Fruit fly (Drosophila melanogaster) whole organism, embryonic: ENCODE measurements around the gene CG13796.
A peak's percentile ranks its signal among the peaks of the same experiment; 100 is the strongest.

ENCODE experiments used
- CG10147 ChIP-seq: fragments of 200-800 bp; sonication (Bioruptor generic); optimal IDR thresholded peaks from 2 replicates; lab custom pipeline; 2019; ENCODE audit warnings: missing biosample characterization, mild to moderate bottlenecking, missing genetic modification characterization, moderate library complexity
- CG10431 ChIP-seq: fragments of 200-800 bp; sonication (Bioruptor generic); optimal IDR thresholded peaks from 3 replicates; lab custom pipeline; 2018; ENCODE audit warnings: missing biosample characterization, mild to moderate bottlenecking, missing genetic modification characterization
- CG10959 ChIP-seq: fragments of 200-800 bp; sonication (Bioruptor generic); IDR thresholded peaks from 2 replicates; pipeline ENCODE4 v1.3.6; 2022; ENCODE audit warnings: missing biosample characterization, missing genetic modification characterization
- CG10979 ChIP-seq: fragments of 200-800 bp; sonication (Bioruptor generic); optimal IDR thresholded peaks from 2 replicates; lab custom pipeline; 2018; ENCODE audit warnings: missing biosample characterization, mild to moderate bottlenecking, missing genetic modification characterization, moderate library complexity
- CG11456 ChIP-seq: fragments of 200-800 bp; sonication (Bioruptor generic); IDR thresholded peaks from 3 replicates; pipeline ENCODE4 v1.3.6; 2022; ENCODE audit warnings: missing biosample characterization, missing genetic modification characterization
- CG11560 ChIP-seq: fragments of 200-800 bp; sonication (Bioruptor generic); IDR thresholded peaks from 3 replicates; pipeline ENCODE4 v1.3.6; 2022; ENCODE audit warnings: missing biosample characterization, missing genetic modification characterization
- CG14014 ChIP-seq: fragments of 200-800 bp; sonication (Bioruptor generic); IDR thresholded peaks from 2 replicates; pipeline ENCODE4 v1.3.6; 2022; ENCODE audit warnings: missing biosample characterization, missing genetic modification characterization
- CG1647 ChIP-seq: fragments of 200-800 bp; sonication (Bioruptor generic); optimal IDR thresholded peaks from 3 replicates; lab custom pipeline; 2016; ENCODE audit warnings: missing biosample characterization, missing genetic modification characterization
- CG18764 ChIP-seq: fragments of 200-800 bp; sonication (Bioruptor generic); optimal IDR thresholded peaks from 3 replicates; lab custom pipeline; 2016; ENCODE audit warnings: missing biosample characterization, missing genetic modification characterization
- CG2202 ChIP-seq: fragments of 200-800 bp; sonication (Bioruptor generic); optimal IDR thresholded peaks from 2 replicates; lab custom pipeline; 2018; ENCODE audit warnings: missing biosample characterization, mild to moderate bottlenecking, missing genetic modification characterization
- CG2678 ChIP-seq: fragments of 200-800 bp; sonication (Bioruptor generic); optimal IDR thresholded peaks from 3 replicates; lab custom pipeline; 2019; ENCODE audit warnings: missing biosample characterization, mild to moderate bottlenecking, missing genetic modification characterization, moderate library complexity
- CG3065 ChIP-seq: fragments of 200-800 bp; sonication (Bioruptor generic); optimal IDR thresholded peaks from 2 replicates; lab custom pipeline; 2016; ENCODE audit warnings: missing biosample characterization, missing genetic modification characterization
- CG3163 ChIP-seq: fragments of 200-800 bp; sonication (Bioruptor generic); optimal IDR thresholded peaks from 3 replicates; lab custom pipeline; 2016; ENCODE audit warnings: missing biosample characterization, missing genetic modification characterization
- CG4282 ChIP-seq: fragments of 200-800 bp; sonication (Bioruptor generic); optimal IDR thresholded peaks from 2 replicates; lab custom pipeline; 2016; ENCODE audit warnings: missing biosample characterization, missing genetic modification characterization
- CG6689 ChIP-seq: fragments of 200-800 bp; sonication (Bioruptor generic); IDR thresholded peaks from 2 replicates; pipeline ENCODE4 v1.3.6; 2022; ENCODE audit warnings: missing biosample characterization, missing genetic modification characterization
- CG6791 ChIP-seq: fragments of 200-800 bp; sonication (Bioruptor generic); IDR thresholded peaks from 3 replicates; pipeline ENCODE4 v1.3.6; 2022; ENCODE audit warnings: missing biosample characterization, missing genetic modification characterization; ENCODE audit not compliant: partially characterized antibody
- CG6854 ChIP-seq: fragments of 200-800 bp; sonication (Bioruptor generic); optimal IDR thresholded peaks from 3 replicates; lab custom pipeline; 2017; ENCODE audit warnings: missing biosample characterization, mild to moderate bottlenecking, missing genetic modification characterization
- CG7839 ChIP-seq: fragments of 200-800 bp; sonication (Bioruptor generic); optimal IDR thresholded peaks from 3 replicates; lab custom pipeline; 2018; ENCODE audit warnings: missing biosample characterization, mild to moderate bottlenecking, missing genetic modification characterization, moderate library complexity
- CG7928 ChIP-seq: fragments of 200-800 bp; sonication (Bioruptor generic); optimal IDR thresholded peaks from 2 replicates; lab custom pipeline; 2017; ENCODE audit warnings: missing biosample characterization, mild to moderate bottlenecking, missing genetic modification characterization
- CG8765 ChIP-seq: fragments of 200-800 bp; sonication (Bioruptor generic); IDR thresholded peaks from 2 replicates; pipeline ENCODE4 v1.3.6; 2022; ENCODE audit warnings: missing biosample characterization, missing genetic modification characterization
- Camta ChIP-seq: fragments of 200-800 bp; sonication (Bioruptor generic); optimal IDR thresholded peaks from 2 replicates; lab custom pipeline; 2016; ENCODE audit warnings: missing biosample characterization, missing genetic modification characterization
- CoRest ChIP-seq: fragments of 200-800 bp; sonication (Bioruptor generic); optimal IDR thresholded peaks from 3 replicates; lab custom pipeline; 2018; ENCODE audit warnings: missing biosample characterization, mild to moderate bottlenecking, missing genetic modification characterization, moderate library complexity
- CrebB ChIP-seq: fragments of 200-800 bp; sonication (Bioruptor generic); optimal IDR thresholded peaks from 3 replicates; lab custom pipeline; 2018; ENCODE audit warnings: missing biosample characterization, mild to moderate bottlenecking, missing genetic modification characterization
- Deaf1 ChIP-seq: fragments of 200-800 bp; optimal IDR thresholded peaks from 3 replicates; lab custom pipeline; 2019; ENCODE audit warnings: missing biosample characterization, mild to moderate bottlenecking, missing genetic modification characterization, moderate library complexity
- Dip2 ChIP-seq: fragments of 200-800 bp; sonication (Bioruptor generic); IDR thresholded peaks from 2 replicates; pipeline ENCODE4 v1.3.6; 2022; ENCODE audit warnings: missing biosample characterization, missing genetic modification characterization
- Ets97D ChIP-seq: fragments of 200-800 bp; sonication (Bioruptor generic); optimal IDR thresholded peaks from 3 replicates; lab custom pipeline; 2016; ENCODE audit warnings: missing biosample characterization, missing genetic modification characterization
- Fer3 ChIP-seq: fragments of 200-800 bp; sonication (Bioruptor generic); optimal IDR thresholded peaks from 2 replicates; lab custom pipeline; 2018; ENCODE audit warnings: missing biosample characterization, mild to moderate bottlenecking, missing genetic modification characterization, moderate library complexity
- GATAe ChIP-seq: fragments of 200-800 bp; sonication (Bioruptor generic); conservative IDR thresholded peaks from 2 replicates; pipeline ENCODE4 v1.3.6; 2022; ENCODE audit warnings: missing biosample characterization, missing genetic modification characterization
- Gug ChIP-seq: fragments of 200-800 bp; sonication (Bioruptor generic); IDR thresholded peaks from 4 replicates; pipeline ENCODE4 v1.3.6; 2022; ENCODE audit warnings: missing biosample characterization, missing genetic modification characterization
- HLH4C ChIP-seq: fragments of 200-800 bp; sonication (Bioruptor generic); IDR thresholded peaks from 3 replicates; pipeline ENCODE4 v1.3.6; 2022; ENCODE audit warnings: missing biosample characterization, missing genetic modification characterization; ENCODE audit not compliant: partially characterized antibody
- Hr3 ChIP-seq: fragments of 200-800 bp; sonication (Bioruptor generic); optimal IDR thresholded peaks from 3 replicates; lab custom pipeline; 2016; ENCODE audit warnings: missing biosample characterization, missing genetic modification characterization
- Lim3 ChIP-seq: fragments of 200-800 bp; sonication (Bioruptor generic); IDR thresholded peaks from 2 replicates; pipeline ENCODE4 v1.3.6; 2022; ENCODE audit warnings: missing biosample characterization, missing genetic modification characterization
- Meics ChIP-seq: fragments of 200-800 bp; sonication (Bioruptor generic); optimal IDR thresholded peaks from 2 replicates; lab custom pipeline; 2017; ENCODE audit warnings: missing biosample characterization, mild to moderate bottlenecking, missing genetic modification characterization
- Poxn ChIP-seq: fragments of 200-800 bp; sonication (Bioruptor generic); IDR thresholded peaks from 2 replicates; pipeline ENCODE4 v1.3.6; 2022; ENCODE audit warnings: missing biosample characterization, missing genetic modification characterization
- Rfx ChIP-seq: fragments of 200-800 bp; sonication (Bioruptor generic); IDR thresholded peaks from 2 replicates; pipeline ENCODE4 v1.3.6; 2022; ENCODE audit warnings: missing biosample characterization, missing genetic modification characterization
- ase ChIP-seq: fragments of 200-800 bp; sonication (Bioruptor generic); IDR thresholded peaks from 3 replicates; pipeline ENCODE4 v1.3.6; 2022; ENCODE audit warnings: missing biosample characterization, missing genetic modification characterization
- btn ChIP-seq: fragments of 200-800 bp; sonication (Bioruptor generic); optimal IDR thresholded peaks from 2 replicates; lab custom pipeline; 2016; ENCODE audit warnings: missing biosample characterization, missing genetic modification characterization
- caup ChIP-seq: fragments of 200-800 bp; sonication (Bioruptor generic); optimal IDR thresholded peaks from 3 replicates; lab custom pipeline; 2017; ENCODE audit warnings: missing biosample characterization, mild to moderate bottlenecking, missing genetic modification characterization, moderate library complexity; ENCODE audit not compliant: severe bottlenecking
- cg ChIP-seq: fragments of 200-800 bp; sonication (Bioruptor generic); optimal IDR thresholded peaks from 3 replicates; lab custom pipeline; 2019; ENCODE audit warnings: missing biosample characterization, mild to moderate bottlenecking, missing genetic modification characterization, moderate library complexity
- croc ChIP-seq: fragments of 200-800 bp; sonication (Bioruptor generic); conservative IDR thresholded peaks from 3 replicates; pipeline ENCODE4 v1.3.6; 2022; ENCODE audit warnings: missing biosample characterization, missing genetic modification characterization
- danr ChIP-seq: fragments of 200-800 bp; sonication (Bioruptor generic); IDR thresholded peaks from 2 replicates; pipeline ENCODE4 v1.3.6; 2022; ENCODE audit warnings: missing biosample characterization, missing genetic modification characterization
- fd64A ChIP-seq: fragments of 200-800 bp; sonication (Bioruptor generic); optimal IDR thresholded peaks from 3 replicates; lab custom pipeline; 2018; ENCODE audit warnings: missing biosample characterization, mild to moderate bottlenecking, missing genetic modification characterization
- gce ChIP-seq: fragments of 200-800 bp; sonication (Bioruptor generic); IDR thresholded peaks from 3 replicates; pipeline ENCODE4 v1.3.6; 2022; ENCODE audit warnings: missing biosample characterization, missing genetic modification characterization
- gro ChIP-seq: fragments of 200-800 bp; sonication (Bioruptor generic); optimal IDR thresholded peaks from 2 replicates; lab custom pipeline; 2016; ENCODE audit warnings: missing biosample characterization, missing genetic modification characterization
- gsb ChIP-seq: fragments of 200-800 bp; sonication (Bioruptor generic); IDR thresholded peaks from 2 replicates; pipeline ENCODE4 v1.3.6; 2022; ENCODE audit warnings: missing biosample characterization, missing genetic modification characterization
- ro ChIP-seq: fragments of 200-800 bp; sonication (Bioruptor generic); IDR thresholded peaks from 2 replicates; pipeline ENCODE4 v1.3.6; 2022; ENCODE audit warnings: missing biosample characterization, missing genetic modification characterization
- seq ChIP-seq: fragments of 200-800 bp; sonication (Bioruptor generic); IDR thresholded peaks from 2 replicates; pipeline ENCODE4 v1.3.6; 2022; ENCODE audit warnings: missing biosample characterization, missing genetic modification characterization
- sim ChIP-seq: fragments of 200-800 bp; sonication (Bioruptor generic); IDR thresholded peaks from 2 replicates; pipeline ENCODE4 v1.3.6; 2022; ENCODE audit warnings: missing biosample characterization, missing genetic modification characterization
- so ChIP-seq: fragments of 200-800 bp; sonication (Bioruptor generic); IDR thresholded peaks from 3 replicates; pipeline ENCODE4 v1.3.6; 2022; ENCODE audit warnings: missing biosample characterization, missing genetic modification characterization
- sr ChIP-seq: fragments of 200-800 bp; sonication (Bioruptor generic); IDR thresholded peaks from 3 replicates; pipeline ENCODE4 v1.3.6; 2022; ENCODE audit warnings: missing biosample characterization, missing genetic modification characterization
- sug ChIP-seq: fragments of 200-800 bp; optimal IDR thresholded peaks from 2 replicates; lab custom pipeline; 2019; ENCODE audit warnings: missing biosample characterization, mild to moderate bottlenecking, missing genetic modification characterization, moderate library complexity
- trh ChIP-seq: fragments of 200-800 bp; sonication (Bioruptor generic); optimal IDR thresholded peaks from 2 replicates; lab custom pipeline; 2016; ENCODE audit warnings: missing biosample characterization, missing genetic modification characterization
- twi ChIP-seq: fragments of 200-800 bp; optimal IDR thresholded peaks from 2 replicates; lab custom pipeline; 2019; ENCODE audit warnings: missing biosample characterization, mild to moderate bottlenecking, missing genetic modification characterization, moderate library complexity

CG13796 gene

dm6 chr2L:7771891-7772290 is 39.4 kb upstream of the CG13796 start:
- TF ChIP-seq CG11560 (tag; lab: Robert Waterston, UW) (0 out of 3 replicates have a peak, but pooled peaks have one; percentile 8), ro (GFP tag; lab: Robert Waterston, UW) (no peak), Meics (GFP tag; lab: Kevin White, UChicago) (no peak), CG3065 (GFP tag; lab: Kevin White, UChicago) (no peak), CG6791 (GFP tag; lab: Robert Waterston, UW) (no peak), CG2202 (no peak), Rfx (peak; percentile 5; the same call in 1 of the 2 replicates), caup (GFP tag; lab: Kevin White, UChicago) (no peak), gsb (no peak), CG3163 (GFP tag; lab: Kevin White, UChicago) (no peak), sr (0 out of 3 replicates have a peak, but pooled peaks have one; percentile 33), Fer3 (no peak), CG8765 (GFP tag; lab: Robert Waterston, UW) (no peak), CG18764 (GFP tag; lab: Kevin White, UChicago) (no peak), CG1647 (no peak), seq (GFP tag; lab: Robert Waterston, UW) (no peak), CoRest (tag; lab: Kevin White, UChicago) (no peak), CG6854 (GFP tag; lab: Kevin White, UChicago) (no peak), ase (peak; percentile 4; the same call in 1 of the 3 replicates), trh (no peak), Camta (GFP tag; lab: Kevin White, UChicago) (no peak), danr (GFP tag; lab: Robert Waterston, UW) (no peak), CG7928 (GFP tag; lab: Kevin White, UChicago) (no peak), CG10431 (no peak), CrebB (tag; lab: Kevin White, UChicago) (no peak), gce (no peak), Gug (no peak), Deaf1 (tag; lab: Kevin White, UChicago) (no peak), cg (GFP tag; lab: Kevin White, UChicago) (no peak), Lim3 (GFP tag; lab: Robert Waterston, UW) (no peak), btn (no peak), Hr3 (GFP tag; lab: Kevin White, UChicago) (no peak), GATAe (GFP tag; lab: Robert Waterston, UW) (no peak), twi (tag; lab: Kevin White, UChicago) (peak; percentile 78), CG10147 (GFP tag; lab: Kevin White, UChicago) (no peak), sim (GFP tag; lab: Robert Waterston, UW) (no peak), Dip2 (no peak), CG14014 (GFP tag; lab: Robert Waterston, UW) (no peak), croc (GFP tag; lab: Robert Waterston, UW) (no peak), sug (no peak), CG7839 (tag; lab: Kevin White, UChicago) (no peak), HLH4C (no peak), CG11456 (GFP tag; lab: Robert Waterston, UW) (0 out of 3 replicates have a peak, but pooled peaks have one; percentile 22), CG10959 (GFP tag; lab: Robert Waterston, UW) (no peak), gro (GFP tag; lab: Kevin White, UChicago) (no peak), Poxn (GFP tag; lab: Robert Waterston, UW) (no peak), fd64A (no peak), Ets97D (GFP tag; lab: Kevin White, UChicago) (no peak), CG10979 (tag; lab: Kevin White, UChicago) (no peak), CG4282 (GFP tag; lab: Kevin White, UChicago) (no peak), CG2678 (tag; lab: Kevin White, UChicago) (no peak), CG6689 (GFP tag; lab: Robert Waterston, UW) (0 out of 2 replicates have a peak, but pooled peaks have one; percentile 7), so (GFP tag; lab: Robert Waterston, UW) (no peak)
